Fruit fly (Drosophila melanogaster) whole organism, embryonic: Measurements from ENCODE around the gene Df31.
A peak's percentile ranks its signal among the peaks of the same experiment; 100 is the strongest.

Experiments
- Atf-2 ChIP-seq: fragments of 200-800 bp; sonication (Bioruptor generic); optimal IDR thresholded peaks from 2 replicates; lab custom pipeline; 2016; ENCODE audit warnings: missing biosample characterization, missing genetic modification characterization
- CG11456 ChIP-seq: fragments of 200-800 bp; sonication (Bioruptor generic); IDR thresholded peaks from 3 replicates; pipeline ENCODE4 v1.3.6; 2022; ENCODE audit warnings: missing biosample characterization, missing genetic modification characterization
- CG13287 ChIP-seq: fragments of 200-800 bp; sonication (Bioruptor generic); IDR thresholded peaks from 2 replicates; pipeline ENCODE4 v1.3.6; 2022; ENCODE audit warnings: missing biosample characterization, missing genetic modification characterization; ENCODE audit not compliant: partially characterized antibody
- CG13424 ChIP-seq: fragments of 200-800 bp; sonication (Bioruptor generic); optimal IDR thresholded peaks from 2 replicates; lab custom pipeline; 2019; ENCODE audit warnings: missing biosample characterization, mild to moderate bottlenecking, missing genetic modification characterization, moderate library complexity
- CG1603 ChIP-seq: fragments of 200-800 bp; sonication (Bioruptor generic); optimal IDR thresholded peaks from 2 replicates; lab custom pipeline; 2019; ENCODE audit warnings: missing biosample characterization, mild to moderate bottlenecking, missing genetic modification characterization, moderate library complexity
- CG17359 ChIP-seq: fragments of 200-800 bp; sonication (Bioruptor generic); optimal IDR thresholded peaks from 3 replicates; lab custom pipeline; 2018; ENCODE audit warnings: missing biosample characterization, mild to moderate bottlenecking, missing genetic modification characterization, moderate library complexity
- CG2116 ChIP-seq: fragments of 200-800 bp; sonication (Bioruptor generic); optimal IDR thresholded peaks from 3 replicates; lab custom pipeline; 2018; ENCODE audit warnings: missing biosample characterization, mild to moderate bottlenecking, missing genetic modification characterization
- CG2199 ChIP-seq: fragments of 200-800 bp; sonication (Bioruptor generic); IDR thresholded peaks from 3 replicates; pipeline ENCODE4 v1.3.6; 2022; ENCODE audit warnings: missing biosample characterization, missing genetic modification characterization
- CG32767 ChIP-seq: fragments of 200-800 bp; sonication (Bioruptor generic); IDR thresholded peaks from 2 replicates; pipeline ENCODE4 v1.3.6; 2022; ENCODE audit warnings: missing biosample characterization, missing genetic modification characterization
- CG3726 ChIP-seq: fragments of 200-800 bp; sonication (Bioruptor generic); IDR thresholded peaks from 3 replicates; pipeline ENCODE4, ENCODE4 v1.3.6; 2022; ENCODE audit warnings: missing biosample characterization, missing genetic modification characterization
- CG42726 ChIP-seq: fragments of 200-800 bp; sonication (Bioruptor generic); IDR thresholded peaks from 2 replicates; pipeline ENCODE4 v1.3.6; 2022; ENCODE audit warnings: missing biosample characterization, missing genetic modification characterization; ENCODE audit not compliant: partially characterized antibody
- CG4820 ChIP-seq: fragments of 200-800 bp; sonication (Bioruptor generic); optimal IDR thresholded peaks from 3 replicates; lab custom pipeline; 2016; ENCODE audit warnings: missing biosample characterization, missing genetic modification characterization
- CG5180 ChIP-seq: fragments of 200-800 bp; sonication (Bioruptor generic); optimal IDR thresholded peaks from 3 replicates; lab custom pipeline; 2017; ENCODE audit warnings: missing biosample characterization, missing genetic modification characterization, mild to moderate bottlenecking, moderate library complexity, missing genetic modification reagents
- CG6791 ChIP-seq: fragments of 200-800 bp; sonication (Bioruptor generic); IDR thresholded peaks from 3 replicates; pipeline ENCODE4 v1.3.6; 2022; ENCODE audit warnings: missing biosample characterization, missing genetic modification characterization; ENCODE audit not compliant: partially characterized antibody
- CG6813 ChIP-seq: fragments of 200-800 bp; sonication (Bioruptor generic); optimal IDR thresholded peaks from 2 replicates; lab custom pipeline; 2017; ENCODE audit warnings: missing biosample characterization, missing genetic modification characterization, mild to moderate bottlenecking, moderate library complexity, missing genetic modification reagents
- CG7987 ChIP-seq: fragments of 200-800 bp; sonication (Bioruptor generic); optimal IDR thresholded peaks from 2 replicates; lab custom pipeline; 2018; ENCODE audit warnings: missing biosample characterization, mild to moderate bottlenecking, missing genetic modification characterization, moderate library complexity
- CG8765 ChIP-seq: fragments of 200-800 bp; sonication (Bioruptor generic); IDR thresholded peaks from 2 replicates; pipeline ENCODE4 v1.3.6; 2022; ENCODE audit warnings: missing biosample characterization, missing genetic modification characterization
- CG9727 ChIP-seq: fragments of 200-800 bp; sonication (Bioruptor generic); optimal IDR thresholded peaks from 3 replicates; lab custom pipeline; 2017; ENCODE audit warnings: missing biosample characterization, mild to moderate bottlenecking, missing genetic modification characterization
- CG9876 ChIP-seq: fragments of 200-800 bp; sonication (Bioruptor generic); optimal IDR thresholded peaks from 2 replicates; lab custom pipeline; 2016; ENCODE audit warnings: missing biosample characterization, missing genetic modification characterization
- CG9932 ChIP-seq: fragments of 200-800 bp; sonication (Bioruptor generic); IDR thresholded peaks from 2 replicates; pipeline ENCODE4 v1.3.6; 2022; ENCODE audit warnings: missing biosample characterization, missing genetic modification characterization
- D ChIP-seq, 2 experiments: fragments of 200-800 bp in 1 of 2; fragments of >200 bp in 1 of 2; sonication (Bioruptor generic) in 1 of 2; optimal IDR thresholded peaks; 2 replicates in 1 of 2; 3 replicates in 1 of 2; lab custom pipeline; 2017; ENCODE audit warnings: mild to moderate bottlenecking in 1 of 2, missing biosample characterization in 1 of 2, missing genetic modification characterization in 1 of 2, missing genetic modification reagents in 1 of 2
- Dbx ChIP-seq: fragments of 200-800 bp; sonication (Bioruptor generic); IDR thresholded peaks from 3 replicates; pipeline ENCODE4 v1.3.6; 2022; ENCODE audit warnings: missing biosample characterization, missing genetic modification characterization
- Doc3 ChIP-seq: fragments of 200-800 bp; sonication (Bioruptor generic); IDR thresholded peaks from 3 replicates; pipeline ENCODE4 v1.3.6; 2022; ENCODE audit warnings: missing biosample characterization, missing genetic modification characterization; ENCODE audit not compliant: partially characterized antibody
- Dp ChIP-seq: fragments of 200-800 bp; sonication (Bioruptor generic); optimal IDR thresholded peaks from 2 replicates; lab custom pipeline; 2018; ENCODE audit warnings: missing biosample characterization, mild to moderate bottlenecking, missing genetic modification characterization, moderate library complexity
- Drgx ChIP-seq: fragments of 200-800 bp; sonication (Bioruptor generic); IDR thresholded peaks from 2 replicates; pipeline ENCODE4 v1.3.6; 2022; ENCODE audit warnings: missing biosample characterization, missing genetic modification characterization
- Fer3 ChIP-seq: fragments of 200-800 bp; sonication (Bioruptor generic); optimal IDR thresholded peaks from 2 replicates; lab custom pipeline; 2018; ENCODE audit warnings: missing biosample characterization, mild to moderate bottlenecking, missing genetic modification characterization, moderate library complexity
- HmgZ ChIP-seq: fragments of 200-800 bp; sonication (Bioruptor generic); optimal IDR thresholded peaks from 2 replicates; lab custom pipeline; 2018; ENCODE audit warnings: missing biosample characterization, mild to moderate bottlenecking, missing genetic modification characterization
- Rfx ChIP-seq: fragments of 200-800 bp; sonication (Bioruptor generic); IDR thresholded peaks from 2 replicates; pipeline ENCODE4 v1.3.6; 2022; ENCODE audit warnings: missing biosample characterization, missing genetic modification characterization
- Sry-δ ChIP-seq: fragments of 200-800 bp; sonication (Bioruptor generic); optimal IDR thresholded peaks from 2 replicates; lab custom pipeline; 2016; ENCODE audit warnings: missing biosample characterization, missing genetic modification characterization
- YL-1 ChIP-seq: fragments of 200-800 bp; sonication (Bioruptor generic); optimal IDR thresholded peaks from 3 replicates; lab custom pipeline; 2017; ENCODE audit warnings: missing biosample characterization, mild to moderate bottlenecking, missing genetic modification characterization
- amos ChIP-seq: fragments of 200-800 bp; sonication (Bioruptor generic); IDR thresholded peaks from 2 replicates; pipeline ENCODE4 v1.3.6; 2022; ENCODE audit warnings: missing biosample characterization, missing genetic modification characterization; ENCODE audit not compliant: partially characterized antibody
- bbx ChIP-seq: fragments of 200-800 bp; sonication (Bioruptor generic); IDR thresholded peaks from 2 replicates; pipeline ENCODE4 v1.3.6; 2022; ENCODE audit warnings: missing biosample characterization, missing genetic modification characterization; ENCODE audit not compliant: partially characterized antibody
- cas ChIP-seq: fragments of 200-800 bp; sonication (Bioruptor generic); IDR thresholded peaks from 2 replicates; pipeline ENCODE4 v1.3.6; 2022; ENCODE audit warnings: missing biosample characterization, missing genetic modification characterization
- caup ChIP-seq: fragments of 200-800 bp; sonication (Bioruptor generic); optimal IDR thresholded peaks from 3 replicates; lab custom pipeline; 2017; ENCODE audit warnings: missing biosample characterization, mild to moderate bottlenecking, missing genetic modification characterization, moderate library complexity; ENCODE audit not compliant: severe bottlenecking
- dysf ChIP-seq: fragments of 200-800 bp; sonication (Bioruptor generic); IDR thresholded peaks from 3 replicates; pipeline ENCODE4 v1.3.6; 2022; ENCODE audit warnings: missing biosample characterization, missing genetic modification characterization
- fu2 ChIP-seq: fragments of 200-800 bp; sonication (Bioruptor generic); optimal IDR thresholded peaks from 2 replicates; lab custom pipeline; 2016; ENCODE audit warnings: missing biosample characterization, missing genetic modification characterization
- grn ChIP-seq: fragments of 200-800 bp; sonication (Bioruptor generic); optimal IDR thresholded peaks from 3 replicates; lab custom pipeline; 2017; ENCODE audit warnings: missing biosample characterization, missing genetic modification characterization
- hbn ChIP-seq: fragments of 200-800 bp; sonication (Bioruptor generic); IDR thresholded peaks from 2 replicates; pipeline ENCODE4 v1.3.6; 2022; ENCODE audit warnings: missing biosample characterization, missing genetic modification characterization; ENCODE audit not compliant: partially characterized antibody
- ind ChIP-seq: fragments of 200-800 bp; sonication (Bioruptor generic); optimal IDR thresholded peaks from 3 replicates; lab custom pipeline; 2016; ENCODE audit warnings: missing biosample characterization, missing genetic modification characterization
- knrl ChIP-seq: fragments of 200-800 bp; sonication (Bioruptor generic); IDR thresholded peaks from 3 replicates; pipeline ENCODE4 v1.3.6; 2022; ENCODE audit warnings: missing biosample characterization, missing genetic modification characterization; ENCODE audit not compliant: partially characterized antibody
- lmd ChIP-seq: fragments of 200-800 bp; sonication (Bioruptor generic); IDR thresholded peaks from 2 replicates; pipeline ENCODE4 v1.3.6; 2022; ENCODE audit warnings: missing biosample characterization, missing genetic modification characterization
- pzg ChIP-seq: fragments of 200-800 bp; sonication (Bioruptor generic); optimal IDR thresholded peaks from 3 replicates; lab custom pipeline; 2018; ENCODE audit warnings: missing biosample characterization, mild to moderate bottlenecking, missing genetic modification characterization, moderate library complexity
- ro ChIP-seq: fragments of 200-800 bp; sonication (Bioruptor generic); IDR thresholded peaks from 2 replicates; pipeline ENCODE4 v1.3.6; 2022; ENCODE audit warnings: missing biosample characterization, missing genetic modification characterization
- row ChIP-seq: fragments of 200-800 bp; sonication (Bioruptor generic); IDR thresholded peaks from 3 replicates; pipeline ENCODE4 v1.3.6; 2022; ENCODE audit warnings: missing biosample characterization, missing genetic modification characterization
- sim ChIP-seq: fragments of 200-800 bp; sonication (Bioruptor generic); IDR thresholded peaks from 2 replicates; pipeline ENCODE4 v1.3.6; 2022; ENCODE audit warnings: missing biosample characterization, missing genetic modification characterization
- sima ChIP-seq: fragments of 200-800 bp; sonication (Bioruptor generic); optimal IDR thresholded peaks from 2 replicates; lab custom pipeline; 2016; ENCODE audit warnings: missing biosample characterization, missing genetic modification characterization
- sqz ChIP-seq: fragments of 200-800 bp; sonication (Bioruptor generic); optimal IDR thresholded peaks from 3 replicates; lab custom pipeline; 2018; ENCODE audit warnings: missing biosample characterization, mild to moderate bottlenecking, missing genetic modification characterization
- tna ChIP-seq: fragments of 200-800 bp; sonication (Bioruptor generic); IDR thresholded peaks from 2 replicates; pipeline ENCODE4 v1.3.6; 2022; ENCODE audit warnings: missing biosample characterization, missing genetic modification characterization; ENCODE audit not compliant: partially characterized antibody
- twi ChIP-seq: fragments of 200-800 bp; optimal IDR thresholded peaks from 2 replicates; lab custom pipeline; 2019; ENCODE audit warnings: missing biosample characterization, mild to moderate bottlenecking, missing genetic modification characterization, moderate library complexity
- unc-4 ChIP-seq: fragments of 200-800 bp; sonication (Bioruptor generic); IDR thresholded peaks from 2 replicates; pipeline ENCODE4 v1.3.6; 2022; ENCODE audit warnings: missing biosample characterization, missing genetic modification characterization; ENCODE audit not compliant: partially characterized antibody

The Df31 gene

DNA sequence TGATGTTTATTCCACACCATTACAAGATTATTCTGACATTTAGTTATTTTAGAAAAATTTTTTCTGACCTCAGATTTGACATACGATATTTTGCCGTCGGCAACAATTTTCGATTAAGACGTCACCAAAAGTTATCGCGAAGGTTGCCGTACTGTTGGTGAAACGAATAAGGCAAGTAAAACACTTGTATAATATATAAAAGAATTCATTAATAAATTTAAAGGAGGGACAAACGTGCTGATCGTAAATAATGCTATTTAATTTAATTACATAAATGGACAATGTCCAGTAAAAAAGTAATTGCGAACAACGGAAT is 5.3 kb downstream of the Df31 start (continued):
- no peak for TF ChIP-seq twi (tag; lab: Kevin White, UChicago)
- TF ChIP-seq CG13287 (GFP tag; lab: Robert Waterston, UW), result peak; percentile 61
- TF ChIP-seq ind (GFP tag; lab: Kevin White, UChicago), result no peak
- TF ChIP-seq tna, result no peak
- TF ChIP-seq CG9932 (GFP tag; lab: Robert Waterston, UW), result no peak
- TF ChIP-seq sqz, result no peak
- TF ChIP-seq dysf (GFP tag; lab: Robert Waterston, UW), result no peak
- TF ChIP-seq CG3726 (GFP tag; lab: Robert Waterston, UW), result no peak
- no peak for TF ChIP-seq CG11456
- no peak for TF ChIP-seq CG9876 (GFP tag; lab: Kevin White, UChicago)
- peak; percentile 40 for TF ChIP-seq CG2116
- TF ChIP-seq Dp (GFP tag; lab: Kevin White, UChicago), result peak; percentile 16
- no peak for TF ChIP-seq lmd (GFP tag; lab: Robert Waterston, UW)
- no peak for TF ChIP-seq sima (GFP tag; lab: Kevin White, UChicago)
- peak; percentile 64 for TF ChIP-seq CG6791 (GFP tag; lab: Robert Waterston, UW)
- TF ChIP-seq cas (GFP tag; lab: Robert Waterston, UW), result no peak
- no peak for TF ChIP-seq HmgZ (tag; lab: Kevin White, UChicago)
- TF ChIP-seq fu2 (GFP tag; lab: Kevin White, UChicago), result no peak
- TF ChIP-seq row (GFP tag; lab: Robert Waterston, UW), result peak; percentile 41; the same call in 2 of the 3 replicates
- no peak for TF ChIP-seq grn (GFP tag; lab: Kevin White, UChicago)
- no peak for TF ChIP-seq YL-1 (GFP tag; lab: Kevin White, UChicago)
- peak; percentile 33 for TF ChIP-seq Sry-δ
- peak; percentile 55; the same call in 1 of the 3 replicates for TF ChIP-seq knrl
- TF ChIP-seq ro (GFP tag; lab: Robert Waterston, UW), result no peak
- no peak for TF ChIP-seq Rfx (GFP tag; lab: Robert Waterston, UW)
- 0 out of 2 replicates have a peak, but pooled peaks have one; percentile 32 for TF ChIP-seq hbn (GFP tag; lab: Robert Waterston, UW)
- TF ChIP-seq unc-4 (GFP tag; lab: Robert Waterston, UW), result peak; percentile 48; the same call in 1 of the 2 replicates
- peak; percentile 37; the same call in 1 of the 2 replicates for TF ChIP-seq CG42726 (GFP tag; lab: Robert Waterston, UW)
- no peak for TF ChIP-seq CG13424 (tag; lab: Kevin White, UChicago)
- TF ChIP-seq Atf-2, result no peak
- TF ChIP-seq CG5180, result no peak
- no peak for TF ChIP-seq CG17359 (tag; lab: Kevin White, UChicago)
- no peak for TF ChIP-seq CG6813 (GFP tag; lab: Kevin White, UChicago)
- TF ChIP-seq bbx, result peak; percentile 40
- no peak for TF ChIP-seq caup (GFP tag; lab: Kevin White, UChicago)
- no peak for TF ChIP-seq CG8765 (GFP tag; lab: Robert Waterston, UW)
- TF ChIP-seq CG4820, result no peak
- peak; percentile 34; the same call in 2 of the 3 replicates for TF ChIP-seq Doc3
- no peak for TF ChIP-seq CG2199 (GFP tag; lab: Robert Waterston, UW)
- TF ChIP-seq CG7987, result no peak
- peak; percentile 57 for TF ChIP-seq CG1603 (tag; lab: Kevin White, UChicago)
- no peak for TF ChIP-seq CG9727
- no peak for TF ChIP-seq Drgx (GFP tag; lab: Robert Waterston, UW)
- peak; percentile 16 for TF ChIP-seq pzg (GFP tag; lab: Kevin White, UChicago)
- TF ChIP-seq sim (GFP tag; lab: Robert Waterston, UW), result no peak
- peak; percentile 50; the same call in 1 of the 2 replicates for TF ChIP-seq amos (GFP tag; lab: Robert Waterston, UW)
- no peak for TF ChIP-seq D (optimal IDR thresholded peaks at IDR 0.05; lab: Kevin White, UChicago)
- no peak for TF ChIP-seq D (GFP tag; optimal IDR thresholded peaks at IDR 0.05; lab: Kevin White, UChicago)
- TF ChIP-seq Fer3 (tag; lab: Kevin White, UChicago), result no peak
- TF ChIP-seq CG32767 (GFP tag; lab: Robert Waterston, UW), result no peak
- TF ChIP-seq Dbx (GFP tag; lab: Robert Waterston, UW), result no peak
